Fruit fly (Drosophila melanogaster) whole organism, embryonic: Measurements from ENCODE around the gene CG12766.

Source experiments
- CG11456 ChIP-seq: fragments of 200-800 bp; sonication (Bioruptor generic); IDR thresholded peaks from 3 replicates; pipeline ENCODE4 v1.3.6; 2022; ENCODE audit warnings: missing biosample characterization, missing genetic modification characterization
- CG11723 ChIP-seq: fragments of 200-800 bp; sonication (Bioruptor generic); optimal IDR thresholded peaks from 2 replicates; lab custom pipeline; 2017; ENCODE audit warnings: missing biosample characterization, mild to moderate bottlenecking, missing genetic modification characterization
- CG13424 ChIP-seq: fragments of 200-800 bp; sonication (Bioruptor generic); optimal IDR thresholded peaks from 2 replicates; lab custom pipeline; 2019; ENCODE audit warnings: missing biosample characterization, mild to moderate bottlenecking, missing genetic modification characterization, moderate library complexity
- CG8478 ChIP-seq: fragments of >200 bp; optimal IDR thresholded peaks from 2 replicates; lab custom pipeline; 2018
- MBD-R2 ChIP-seq: fragments of 200-800 bp; sonication (Bioruptor generic); IDR thresholded peaks from 2 replicates; pipeline ENCODE4 v1.3.6; 2022; ENCODE audit warnings: missing biosample characterization, missing genetic modification characterization
- NfI ChIP-seq: fragments of 200-800 bp; sonication (Bioruptor generic); optimal IDR thresholded peaks from 3 replicates; lab custom pipeline; 2018; ENCODE audit warnings: missing biosample characterization, mild to moderate bottlenecking, missing genetic modification characterization, moderate library complexity
- YL-1 ChIP-seq: fragments of 200-800 bp; sonication (Bioruptor generic); optimal IDR thresholded peaks from 3 replicates; lab custom pipeline; 2017; ENCODE audit warnings: missing biosample characterization, mild to moderate bottlenecking, missing genetic modification characterization
- insv ChIP-seq, 2 experiments: fragments of 200-800 bp; sonication (Bioruptor generic); optimal IDR thresholded peaks; 3 replicates each; lab custom pipeline; 2016 to 2018; ENCODE audit warnings: missing biosample characterization in 2 of 2, missing genetic modification characterization in 2 of 2
- kni ChIP-seq: fragments of 200-800 bp; sonication (Bioruptor generic); optimal IDR thresholded peaks from 3 replicates; lab custom pipeline; 2017; ENCODE audit warnings: mild to moderate bottlenecking, missing biosample characterization, missing genetic modification reagents, missing genetic modification characterization
- mld ChIP-seq: fragments of 200-800 bp; sonication (Bioruptor generic); IDR thresholded peaks from 3 replicates; pipeline ENCODE4 v1.3.6; 2022; ENCODE audit warnings: missing biosample characterization, missing genetic modification characterization; ENCODE audit not compliant: partially characterized antibody
- ro ChIP-seq: fragments of 200-800 bp; sonication (Bioruptor generic); IDR thresholded peaks from 2 replicates; pipeline ENCODE4 v1.3.6; 2022; ENCODE audit warnings: missing biosample characterization, missing genetic modification characterization
- usp ChIP-seq: fragments of >200 bp; optimal IDR thresholded peaks from 2 replicates; lab custom pipeline; 2017; ENCODE audit warnings: missing biosample characterization, missing genetic modification characterization
- vvl ChIP-seq: fragments of 200-800 bp; sonication (Bioruptor generic); IDR thresholded peaks from 2 replicates; pipeline ENCODE4 v1.3.6; 2022; ENCODE audit warnings: missing biosample characterization, missing genetic modification characterization

dm6 chr3L:3890860-3891259 is 49.1 kb downstream of the CG12766 start:
- TF ChIP-seq ro (no peak), mld (no peak), CG11723 (GFP tag; lab: Kevin White, UChicago) (no peak), MBD-R2 (GFP tag; lab: Robert Waterston, UW) (no peak), kni (GFP tag; lab: Kevin White, UChicago) (no peak), insv (GFP tag; optimal IDR thresholded peaks at IDR 0.05; lab: Kevin White, UChicago) (no peak), YL-1 (GFP tag; lab: Kevin White, UChicago) (no peak), NfI (no peak), usp (no peak), CG8478 (no peak), vvl (GFP tag; lab: Robert Waterston, UW) (no peak), CG13424 (tag; lab: Kevin White, UChicago) (no peak), CG11456 (GFP tag; lab: Robert Waterston, UW) (no peak)
